Worm (Caenorhabditis elegans) whole organism, L4/young adult: Measurements from ENCODE around the gene ZC477.3.

Experiments used
- W03F9.2 ChIP-seq: fragments of 150-350 bp; optimal IDR thresholded peaks from 2 replicates; lab custom pipeline; 2014; ENCODE audit warnings: missing biosample characterization, missing genetic modification characterization
- dao-5 ChIP-seq: sonication (generic microtip); optimal IDR thresholded peaks from 2 replicates; lab custom pipeline; 2016; ENCODE audit warnings: missing genotype, missing genetic modification characterization, moderate library complexity, missing compliant biosample characterization

ce11 chrIV:7144670-7145257 lies 41.5 kb downstream of the ZC477.3 start, which contains the start of gene hecd-1:
- TF ChIP-seq dao-5 (tag; lab: Kevin White, UChicago) (no peak), W03F9.2 (tag; lab: Kevin White, UChicago) (no peak)
